Fruit fly (Drosophila melanogaster): Measurements from ENCODE around the gene Cralbp.

Cralbp gene

DNA sequence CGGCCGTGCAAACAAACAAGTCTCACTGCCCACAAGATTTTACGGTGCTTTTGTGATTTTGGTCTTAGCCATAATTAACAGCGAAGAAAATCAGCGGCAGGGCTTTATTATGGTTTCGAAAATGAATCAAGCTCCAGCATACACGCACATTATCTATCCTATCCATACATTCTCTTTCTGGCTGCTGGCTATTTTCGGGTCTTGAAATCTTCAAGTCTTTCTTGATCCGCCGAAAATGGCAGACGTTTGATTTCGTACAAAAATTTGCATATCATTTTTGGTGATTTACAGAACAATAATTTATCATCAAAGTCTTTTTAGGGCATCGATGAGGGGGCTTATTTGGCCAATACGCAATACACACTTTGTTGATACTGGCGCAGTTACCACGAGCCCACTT, 2.3 kb upstream of the Cralbp start:
- no peak for TF ChIP-seq CG8159 (tag; optimal IDR thresholded peaks at IDR 0.05)
- no peak for TF ChIP-seq EcR (GFP tag; optimal IDR thresholded peaks at IDR 0.05)
- no peak for TF ChIP-seq Pif1B (GFP tag; optimal IDR thresholded peaks at IDR 0.05)
- TF ChIP-seq rn (GFP tag; IDR thresholded peaks at IDR 0.05), result no peak
- no peak for TF ChIP-seq CG34367 (tag; optimal IDR thresholded peaks at IDR 0.05)
- no peak for TF ChIP-seq CG12605 (GFP tag; IDR thresholded peaks at IDR 0.05)
- no peak for TF ChIP-seq Ets98B (GFP tag; IDR thresholded peaks at IDR 0.05)
- no peak for TF ChIP-seq CG14655 (GFP tag; optimal IDR thresholded peaks at IDR 0.05)
- no peak for TF ChIP-seq D1 (tag; optimal IDR thresholded peaks at IDR 0.05)
- no peak for TF ChIP-seq Pif1A (GFP tag; optimal IDR thresholded peaks at IDR 0.05)
- TF ChIP-seq CG17806 (tag; optimal IDR thresholded peaks at IDR 0.05), result no peak
- no peak for TF ChIP-seq CG10348 (GFP tag; IDR thresholded peaks at IDR 0.05)
- no peak for TF ChIP-seq CG8301 (tag; optimal IDR thresholded peaks at IDR 0.05)

DNA sequence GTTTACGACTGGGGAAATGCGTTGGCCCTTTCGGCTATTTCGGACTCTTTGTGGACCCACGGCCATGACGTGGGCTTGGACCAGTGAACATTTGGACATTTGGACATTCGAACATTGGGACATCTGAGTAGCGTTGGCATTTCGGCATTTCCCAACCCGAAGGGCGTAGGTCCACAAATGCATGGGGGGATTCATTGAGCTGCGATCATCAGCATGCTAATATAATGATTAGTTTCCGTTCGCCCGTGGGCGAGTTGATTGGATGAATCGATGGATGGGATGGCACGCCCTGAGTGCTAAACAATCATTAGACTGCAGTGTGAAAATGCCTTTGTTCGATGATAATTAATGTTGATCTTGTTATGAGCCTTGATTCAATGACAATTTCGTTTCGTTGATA, 958 bp upstream of the Cralbp start:
- TF ChIP-seq CG17806 (tag; optimal IDR thresholded peaks at IDR 0.05) (no peak), CG12605 (GFP tag; IDR thresholded peaks at IDR 0.05) (no peak), Pif1B (GFP tag; optimal IDR thresholded peaks at IDR 0.05) (no peak), CG8301 (tag; optimal IDR thresholded peaks at IDR 0.05) (no peak), CG9948 (tag; optimal IDR thresholded peaks at IDR 0.05) (no peak), Pif1A (GFP tag; optimal IDR thresholded peaks at IDR 0.05) (no peak), CG13204 (GFP tag; optimal IDR thresholded peaks at IDR 0.05) (no peak), CG10348 (GFP tag; IDR thresholded peaks at IDR 0.05) (no peak), CG8159 (tag; optimal IDR thresholded peaks at IDR 0.05) (no peak), CG4496 (GFP tag; IDR thresholded peaks at IDR 0.05) (no peak), CG15710 (tag; optimal IDR thresholded peaks at IDR 0.05) (no peak), CG32121 (GFP tag; IDR thresholded peaks at IDR 0.05) (no peak), CG14655 (GFP tag; optimal IDR thresholded peaks at IDR 0.05) (no peak), Snoo (tag; optimal IDR thresholded peaks at IDR 0.05) (no peak), gl (tag; optimal IDR thresholded peaks at IDR 0.05) (no peak), fd96Ca (GFP tag; IDR thresholded peaks at IDR 0.05) (no peak)

DNA sequence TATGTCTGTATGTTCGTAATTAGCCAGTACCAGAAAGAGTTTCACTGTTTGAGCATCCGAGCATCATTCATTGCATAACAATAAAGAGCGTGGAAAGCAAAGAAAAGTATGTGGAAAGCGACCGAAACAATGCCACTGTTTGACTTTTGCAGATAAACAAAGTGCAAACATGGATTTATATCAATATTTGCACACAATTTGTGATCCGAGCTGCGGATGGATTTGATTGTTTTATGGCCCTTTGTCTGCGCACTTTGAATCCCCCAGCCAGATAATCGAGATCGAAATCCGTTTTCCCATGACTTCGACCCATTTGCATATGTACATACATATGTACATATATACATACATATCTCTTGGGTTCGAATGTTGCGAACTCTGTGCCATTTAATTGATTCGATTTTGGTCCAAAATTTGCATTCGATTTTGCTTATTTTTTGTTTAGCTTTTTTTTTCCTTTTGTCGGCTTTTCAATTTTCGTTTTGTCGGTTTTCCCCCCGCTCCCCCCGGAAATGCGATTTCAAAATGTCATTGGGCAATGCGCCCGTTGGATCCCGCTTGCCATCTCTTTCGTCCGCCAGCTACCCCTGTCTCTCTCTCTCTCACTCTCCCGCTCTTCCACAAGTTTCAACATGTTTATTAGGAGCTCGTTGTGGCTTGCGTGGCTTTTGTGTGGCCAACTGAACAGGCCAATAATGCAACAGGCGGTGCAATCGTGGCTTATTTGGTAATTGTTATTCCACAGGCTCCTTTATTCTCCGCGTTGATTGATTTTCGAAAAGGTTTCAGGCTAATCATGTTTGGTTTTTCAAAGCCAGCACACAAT, 1.1 kb downstream of the Cralbp start:
- no peak for TF ChIP-seq D1 (tag; optimal IDR thresholded peaks at IDR 0.05)
- TF ChIP-seq CG17806 (tag; optimal IDR thresholded peaks at IDR 0.05), result no peak
- TF ChIP-seq Pif1B (GFP tag; optimal IDR thresholded peaks at IDR 0.05), result no peak
- TF ChIP-seq CG12605 (GFP tag; IDR thresholded peaks at IDR 0.05), result 0 out of 2 replicates have a peak, but pooled peaks have one; percentile 30
- TF ChIP-seq CG32121 (GFP tag; IDR thresholded peaks at IDR 0.05), result 0 out of 2 replicates have a peak, but pooled peaks have one; percentile 9
- no peak for TF ChIP-seq CG10348 (GFP tag; IDR thresholded peaks at IDR 0.05)
- TF ChIP-seq gl (tag; optimal IDR thresholded peaks at IDR 0.05), result no peak
- no peak for TF ChIP-seq CG8301 (tag; optimal IDR thresholded peaks at IDR 0.05)
- TF ChIP-seq EcR (GFP tag; optimal IDR thresholded peaks at IDR 0.05), result no peak
- no peak for TF ChIP-seq CG8159 (tag; optimal IDR thresholded peaks at IDR 0.05)
- no peak for TF ChIP-seq CG13204 (GFP tag; optimal IDR thresholded peaks at IDR 0.05)
- TF ChIP-seq CG34367 (tag; optimal IDR thresholded peaks at IDR 0.05), result no peak
- no peak for TF ChIP-seq fd96Ca (GFP tag; IDR thresholded peaks at IDR 0.05)
- TF ChIP-seq CG14655 (GFP tag; optimal IDR thresholded peaks at IDR 0.05), result no peak
- TF ChIP-seq Pif1A (GFP tag; optimal IDR thresholded peaks at IDR 0.05), result no peak
- peak; percentile 43; the same call in 1 of the 3 replicates for TF ChIP-seq CG4496 (GFP tag; IDR thresholded peaks at IDR 0.05)

- TF ChIP-seq CG12605 (GFP tag; IDR thresholded peaks at IDR 0.05) (no peak), CG8301 (tag; optimal IDR thresholded peaks at IDR 0.05) (no peak)
Measured at dm6 chr3L:5779476-5780401, 6.8 kb downstream of the Cralbp start, which contains the start of the genes Myt1, PGRP-LD and Pmi. Myt1 (minus strand) TSS chr3L:5779591. PGRP-LD (plus strand) TSS chr3L:5780051. Pmi (plus strand) TSS chr3L:5780051.

dm6 chr3L:5777114-5777513, 9.4 kb downstream of the Cralbp start, which contains the start of gene vito:
vito (minus strand) TSS chr3L:5777333.
- no peak for TF ChIP-seq gl (tag; optimal IDR thresholded peaks at IDR 0.05)
- TF ChIP-seq CG4496 (GFP tag; IDR thresholded peaks at IDR 0.05), result no peak
- TF ChIP-seq rn (GFP tag; IDR thresholded peaks at IDR 0.05), result no peak
- no peak for TF ChIP-seq CG34367 (tag; optimal IDR thresholded peaks at IDR 0.05)
- no peak for TF ChIP-seq Ets98B (GFP tag; IDR thresholded peaks at IDR 0.05)
- no peak for TF ChIP-seq CG15710 (tag; optimal IDR thresholded peaks at IDR 0.05)
- no peak for TF ChIP-seq Pif1A (GFP tag; optimal IDR thresholded peaks at IDR 0.05)
- no peak for TF ChIP-seq CG13204 (GFP tag; optimal IDR thresholded peaks at IDR 0.05)
- no peak for TF ChIP-seq CG8159 (tag; optimal IDR thresholded peaks at IDR 0.05)
- TF ChIP-seq CG32121 (GFP tag; IDR thresholded peaks at IDR 0.05), result no peak
- TF ChIP-seq D1 (tag; optimal IDR thresholded peaks at IDR 0.05), result no peak
- TF ChIP-seq CG14655 (GFP tag; optimal IDR thresholded peaks at IDR 0.05), result no peak
- no peak for TF ChIP-seq CG17806 (tag; optimal IDR thresholded peaks at IDR 0.05)
- TF ChIP-seq CG8301 (tag; optimal IDR thresholded peaks at IDR 0.05), result no peak
- TF ChIP-seq CG12605 (GFP tag; IDR thresholded peaks at IDR 0.05), result no peak
- TF ChIP-seq EcR (GFP tag; optimal IDR thresholded peaks at IDR 0.05), result no peak

Data from whole organism, pupa.